Worm (Caenorhabditis elegans) whole organism, early embryonic: ENCODE data around the gene R08D7.7.

Experiments
- B0310.2 ChIP-seq: sonication (generic microtip); optimal IDR thresholded peaks from 2 replicates; lab custom pipeline; 2016; ENCODE audit warnings: mild to moderate bottlenecking, missing genetic modification characterization, missing compliant biosample characterization
- F13C5.2 ChIP-seq: sonication (generic microtip); optimal IDR thresholded peaks from 2 replicates; lab custom pipeline; 2017; ENCODE audit warnings: mild to moderate bottlenecking, missing genetic modification characterization, inconsistent platforms, missing compliant biosample characterization
- aly-1 ChIP-seq: sonication (generic microtip); optimal IDR thresholded peaks from 2 replicates; lab custom pipeline; 2016; ENCODE audit warnings: missing genetic modification characterization, missing compliant biosample characterization
- ama-1 ChIP-seq: fragments of 150-350 bp; optimal IDR thresholded peaks from 2 replicates; lab custom pipeline; 2014
- ceh-13 ChIP-seq: fragments of 200-800 bp; sonication (Bioruptor generic); optimal IDR thresholded peaks from 2 replicates; lab custom pipeline; 2018; ENCODE audit warnings: mild to moderate bottlenecking, missing genetic modification characterization, missing compliant biosample characterization
- ceh-36 ChIP-seq: sonication (generic microtip); optimal IDR thresholded peaks from 2 replicates; lab custom pipeline; 2016; ENCODE audit warnings: missing genetic modification characterization, inconsistent platforms, missing compliant biosample characterization
- ets-7 ChIP-seq: sonication (generic microtip); optimal IDR thresholded peaks from 2 replicates; lab custom pipeline; 2016; ENCODE audit warnings: missing genotype, missing genetic modification characterization, missing compliant biosample characterization
- flt-1 ChIP-seq: fragments of 200-800 bp; sonication (Bioruptor generic); IDR thresholded peaks from 2 replicates; pipeline ENCODE4 v1.3.6; 2022; ENCODE audit warnings: missing genetic modification characterization, missing compliant biosample characterization
- hmg-4 ChIP-seq: fragments of 200-800 bp; sonication (Bioruptor generic); optimal IDR thresholded peaks from 2 replicates; lab custom pipeline; 2018; ENCODE audit warnings: mild to moderate bottlenecking, missing genetic modification characterization, missing compliant biosample characterization
- hnd-1 ChIP-seq: sonication (generic microtip); optimal IDR thresholded peaks from 2 replicates; lab custom pipeline; 2016; ENCODE audit warnings: missing genetic modification characterization, missing compliant biosample characterization
- pes-1 ChIP-seq: fragments of 200-800 bp; sonication (Bioruptor generic); IDR thresholded peaks from 2 replicates; pipeline ENCODE4 v1.3.6; 2022; ENCODE audit warnings: missing genetic modification reagents, missing genetic modification characterization, missing compliant biosample characterization
- tbx-11 ChIP-seq: fragments of 200-800 bp; sonication (Bioruptor generic); IDR thresholded peaks from 2 replicates; pipeline ENCODE4 v1.3.6; 2022; ENCODE audit warnings: missing genetic modification characterization, missing compliant biosample characterization
- tra-4 ChIP-seq: sonication (generic microtip); optimal IDR thresholded peaks from 2 replicates; lab custom pipeline; 2017; ENCODE audit warnings: missing genetic modification characterization, missing compliant biosample characterization

Gene R08D7.7

ce11 chrIII:9034133-9034532, 44.3 kb downstream of the R08D7.7 start:
- TF ChIP-seq B0310.2 (tag; lab: Kevin White, UChicago) (no peak), hnd-1 (tag; lab: Kevin White, UChicago) (no peak), tra-4 (tag; lab: Kevin White, UChicago) (no peak), flt-1 (GFP tag; lab: Robert Waterston, UW) (no peak), aly-1 (tag; lab: Kevin White, UChicago) (no peak), ceh-13 (GFP tag; lab: Kevin White, UChicago) (no peak), tbx-11 (GFP tag; lab: Robert Waterston, UW) (no peak), pes-1 (no peak), ets-7 (tag; lab: Kevin White, UChicago) (no peak), F13C5.2 (tag; lab: Kevin White, UChicago) (no peak), ama-1 (lab: Kevin White, UChicago) (no peak), ceh-36 (tag; lab: Kevin White, UChicago) (no peak), hmg-4 (GFP tag; lab: Kevin White, UChicago) (no peak)

DNA sequence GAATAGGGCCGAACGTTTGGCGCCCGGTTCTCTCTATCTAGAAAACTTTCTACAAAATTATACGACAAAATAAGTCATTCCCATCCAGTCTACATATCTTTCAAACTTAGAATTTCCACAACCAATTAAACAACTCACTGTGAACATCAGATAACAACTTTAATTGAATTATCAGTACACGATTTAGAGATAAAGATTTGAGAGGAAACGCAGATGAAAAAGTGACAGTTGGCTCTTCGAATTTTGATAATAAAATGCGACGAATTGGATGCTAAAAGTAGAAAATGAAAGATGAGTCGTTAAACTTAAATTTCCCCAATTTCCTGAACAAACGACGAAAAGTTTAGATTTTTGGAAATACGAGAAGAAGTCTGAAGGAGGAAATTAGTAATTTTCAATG, 45.2 kb downstream of the R08D7.7 start:
- TF ChIP-seq hnd-1 (tag; lab: Kevin White, UChicago) = no peak

- TF ChIP-seq tra-4 (tag; lab: Kevin White, UChicago) = no peak
- TF ChIP-seq ceh-36 (tag; lab: Kevin White, UChicago) = no peak
- no peak for TF ChIP-seq tbx-11 (GFP tag; lab: Robert Waterston, UW)
Observed at ce11 chrIII:9037658-9038057, 47.8 kb downstream of the R08D7.7 start, which contains the start of gene R107.9. R107.9 (plus strand) TSS chrIII:9037958.

- TF ChIP-seq B0310.2 (tag; lab: Kevin White, UChicago) = no peak
- TF ChIP-seq F13C5.2 (tag; lab: Kevin White, UChicago) = no peak
- no peak for TF ChIP-seq pes-1
- TF ChIP-seq ceh-13 (GFP tag; lab: Kevin White, UChicago) = no peak
- TF ChIP-seq aly-1 (tag; lab: Kevin White, UChicago) = no peak
- TF ChIP-seq tra-4 (tag; lab: Kevin White, UChicago) = no peak
Observed at ce11 chrIII:9043200-9043599, 53.3 kb downstream of the R08D7.7 start, which contains the start of gene nac-2. nac-2 (minus strand) TSS chrIII:9043300.
